Fruit fly (Drosophila melanogaster) whole organism, embryonic: ENCODE results near the gene Cap-D3.

Experiments
- ATbp ChIP-seq: fragments of 200-800 bp; sonication (Bioruptor generic); optimal IDR thresholded peaks from 2 replicates; lab custom pipeline; 2017; ENCODE audit warnings: missing biosample characterization, mild to moderate bottlenecking, missing genetic modification characterization, missing genetic modification reagents
- CG10543 ChIP-seq: fragments of 200-800 bp; sonication (Bioruptor generic); optimal IDR thresholded peaks from 3 replicates; lab custom pipeline; 2017; ENCODE audit warnings: missing biosample characterization, mild to moderate bottlenecking, missing genetic modification characterization, moderate library complexity
- CG10959 ChIP-seq: fragments of 200-800 bp; sonication (Bioruptor generic); IDR thresholded peaks from 2 replicates; pipeline ENCODE4 v1.3.6; 2022; ENCODE audit warnings: missing biosample characterization, missing genetic modification characterization
- CG11398 ChIP-seq: fragments of 200-800 bp; sonication (Bioruptor generic); optimal IDR thresholded peaks from 2 replicates; lab custom pipeline; 2016; ENCODE audit warnings: missing biosample characterization, missing genetic modification characterization
- CG11696 ChIP-seq: fragments of 200-800 bp; sonication (Bioruptor generic); IDR thresholded peaks from 2 replicates; pipeline ENCODE4 v1.3.6; 2022; ENCODE audit warnings: missing biosample characterization, missing genetic modification characterization
- CG13287 ChIP-seq: fragments of 200-800 bp; sonication (Bioruptor generic); IDR thresholded peaks from 2 replicates; pipeline ENCODE4 v1.3.6; 2022; ENCODE audit warnings: missing biosample characterization, missing genetic modification characterization; ENCODE audit not compliant: partially characterized antibody
- CG13894 ChIP-seq: fragments of 200-800 bp; sonication (Bioruptor generic); optimal IDR thresholded peaks from 3 replicates; lab custom pipeline; 2018; ENCODE audit warnings: missing biosample characterization, mild to moderate bottlenecking, missing genetic modification characterization, moderate library complexity
- CG15514 ChIP-seq: fragments of 200-800 bp; sonication (Bioruptor generic); optimal IDR thresholded peaks from 3 replicates; lab custom pipeline; 2017; ENCODE audit warnings: missing biosample characterization, missing genetic modification characterization, mild to moderate bottlenecking, moderate library complexity, missing genetic modification reagents
- CG17186 ChIP-seq: fragments of 200-800 bp; sonication (Bioruptor generic); optimal IDR thresholded peaks from 3 replicates; lab custom pipeline; 2017; ENCODE audit warnings: missing biosample characterization, missing genetic modification reagents, missing genetic modification characterization
- CG33213 ChIP-seq: fragments of 200-800 bp; sonication (Bioruptor generic); optimal IDR thresholded peaks from 3 replicates; lab custom pipeline; 2016; ENCODE audit warnings: missing biosample characterization, missing genetic modification characterization
- CG5245 ChIP-seq: fragments of 200-800 bp; sonication (Bioruptor generic); optimal IDR thresholded peaks from 3 replicates; lab custom pipeline; 2016; ENCODE audit warnings: missing biosample characterization, missing genetic modification characterization
- CG6254 ChIP-seq: fragments of 200-800 bp; sonication (Bioruptor generic); optimal IDR thresholded peaks from 3 replicates; lab custom pipeline; 2017; ENCODE audit warnings: mild to moderate bottlenecking, missing biosample characterization, missing genetic modification reagents, missing genetic modification characterization
- CG7357 ChIP-seq: fragments of 200-800 bp; sonication (Bioruptor generic); IDR thresholded peaks from 3 replicates; pipeline ENCODE4 v1.3.6; 2022; ENCODE audit warnings: missing biosample characterization, missing genetic modification characterization
- Dip3 ChIP-seq: fragments of 200-800 bp; sonication (Bioruptor generic); optimal IDR thresholded peaks from 3 replicates; lab custom pipeline; 2016; ENCODE audit warnings: missing biosample characterization, missing genetic modification characterization
- Dp ChIP-seq: fragments of 200-800 bp; sonication (Bioruptor generic); optimal IDR thresholded peaks from 2 replicates; lab custom pipeline; 2018; ENCODE audit warnings: missing biosample characterization, mild to moderate bottlenecking, missing genetic modification characterization, moderate library complexity
- E2f2 ChIP-seq: fragments of 200-800 bp; sonication (Bioruptor generic); IDR thresholded peaks from 2 replicates; pipeline ENCODE4 v1.3.6; 2022; ENCODE audit warnings: missing biosample characterization, missing genetic modification characterization
- Ets65A ChIP-seq: fragments of 200-800 bp; sonication (Bioruptor generic); peaks from one replicate; lab custom pipeline; 2016; ENCODE audit warnings: missing biosample characterization, missing genetic modification characterization
- H2.0 ChIP-seq: fragments of 200-800 bp; sonication (Bioruptor generic); IDR thresholded peaks from 2 replicates; pipeline ENCODE4 v1.3.6; 2022; ENCODE audit warnings: missing biosample characterization, missing genetic modification characterization
- Hsf ChIP-seq: fragments of 200-800 bp; sonication (Bioruptor generic); optimal IDR thresholded peaks from 3 replicates; lab custom pipeline; 2016; ENCODE audit warnings: missing biosample characterization, missing genetic modification characterization
- Lhr ChIP-seq: fragments of 200-800 bp; sonication (Bioruptor generic); optimal IDR thresholded peaks from 3 replicates; lab custom pipeline; 2017; ENCODE audit warnings: mild to moderate bottlenecking, missing biosample characterization, missing genetic modification reagents, missing genetic modification characterization
- Med ChIP-seq: fragments of 200-800 bp; sonication (Bioruptor generic); peaks from one replicate; lab custom pipeline; 2016; ENCODE audit warnings: missing biosample characterization, missing genetic modification characterization, mild to moderate bottlenecking, inconsistent platforms, moderate library complexity
- NfI ChIP-seq: fragments of 200-800 bp; sonication (Bioruptor generic); optimal IDR thresholded peaks from 3 replicates; lab custom pipeline; 2018; ENCODE audit warnings: missing biosample characterization, mild to moderate bottlenecking, missing genetic modification characterization, moderate library complexity
- Pdp1 ChIP-seq, 2 experiments: fragments of 200-800 bp; sonication (Bioruptor generic); optimal IDR thresholded peaks; 3 replicates each; lab custom pipeline; 2016; ENCODE audit warnings: missing biosample characterization in 2 of 2, missing genetic modification characterization in 2 of 2, mild to moderate bottlenecking in 1 of 2, moderate library complexity in 1 of 2
- abd-A ChIP-seq: fragments of 200-800 bp; sonication (Bioruptor generic); optimal IDR thresholded peaks from 3 replicates; lab custom pipeline; 2019; ENCODE audit warnings: missing biosample characterization, mild to moderate bottlenecking, missing genetic modification characterization, moderate library complexity
- bigmax ChIP-seq: fragments of 200-800 bp; sonication (Bioruptor generic); optimal IDR thresholded peaks from 2 replicates; lab custom pipeline; 2018; ENCODE audit warnings: missing biosample characterization, mild to moderate bottlenecking, missing genetic modification characterization
- bsh ChIP-seq, 2 experiments: fragments of 200-800 bp; sonication (Bioruptor generic); optimal IDR thresholded peaks; 2 replicates each; lab custom pipeline; 2017 to 2018; ENCODE audit warnings: mild to moderate bottlenecking in 2 of 2, missing biosample characterization in 2 of 2, missing genetic modification characterization in 2 of 2, moderate library complexity in 1 of 2
- crp ChIP-seq, 2 experiments: fragments of 200-800 bp; sonication (Bioruptor generic); optimal IDR thresholded peaks; 2 replicates in 1 of 2; 3 replicates in 1 of 2; lab custom pipeline; 2017; ENCODE audit warnings: missing biosample characterization in 2 of 2, missing genetic modification characterization in 2 of 2, mild to moderate bottlenecking in 1 of 2, moderate library complexity in 1 of 2
- ewg ChIP-seq: fragments of 200-800 bp; sonication (Bioruptor generic); optimal IDR thresholded peaks from 3 replicates; lab custom pipeline; 2017; ENCODE audit warnings: mild to moderate bottlenecking, missing biosample characterization, missing genetic modification reagents, missing genetic modification characterization
- eyg ChIP-seq: fragments of 200-800 bp; sonication (Bioruptor generic); optimal IDR thresholded peaks from 3 replicates; lab custom pipeline; 2016; ENCODE audit warnings: missing biosample characterization, missing genetic modification characterization
- lmd ChIP-seq: fragments of 200-800 bp; sonication (Bioruptor generic); IDR thresholded peaks from 2 replicates; pipeline ENCODE4 v1.3.6; 2022; ENCODE audit warnings: missing biosample characterization, missing genetic modification characterization
- pros ChIP-seq: fragments of 200-800 bp; sonication (Bioruptor generic); optimal IDR thresholded peaks from 3 replicates; lab custom pipeline; 2019; ENCODE audit warnings: missing biosample characterization, mild to moderate bottlenecking, missing genetic modification characterization, moderate library complexity
- pzg ChIP-seq: fragments of 200-800 bp; sonication (Bioruptor generic); optimal IDR thresholded peaks from 3 replicates; lab custom pipeline; 2018; ENCODE audit warnings: missing biosample characterization, mild to moderate bottlenecking, missing genetic modification characterization, moderate library complexity
- row ChIP-seq: fragments of 200-800 bp; sonication (Bioruptor generic); IDR thresholded peaks from 3 replicates; pipeline ENCODE4 v1.3.6; 2022; ENCODE audit warnings: missing biosample characterization, missing genetic modification characterization
- salm ChIP-seq: fragments of 200-800 bp; sonication (Bioruptor generic); optimal IDR thresholded peaks from 2 replicates; lab custom pipeline; 2018; ENCODE audit warnings: missing biosample characterization, mild to moderate bottlenecking, missing genetic modification characterization
- stc ChIP-seq: fragments of 200-800 bp; sonication (Bioruptor generic); IDR thresholded peaks from 2 replicates; pipeline ENCODE4 v1.3.6; 2022; ENCODE audit warnings: missing biosample characterization, missing genetic modification characterization
- unpg ChIP-seq: fragments of 200-800 bp; sonication (Bioruptor generic); optimal IDR thresholded peaks from 3 replicates; lab custom pipeline; 2018; ENCODE audit warnings: missing biosample characterization, mild to moderate bottlenecking, missing genetic modification characterization, moderate library complexity
- yki ChIP-seq: fragments of >200 bp; optimal IDR thresholded peaks from 3 replicates; lab custom pipeline; 2018
- zen2 ChIP-seq: fragments of 200-800 bp; sonication (Bioruptor generic); IDR thresholded peaks from 3 replicates; pipeline ENCODE4 v1.3.6; 2022; ENCODE audit warnings: missing biosample characterization, missing genetic modification characterization; ENCODE audit not compliant: partially characterized antibody
- zf30C ChIP-seq: fragments of 200-800 bp; sonication (Bioruptor generic); optimal IDR thresholded peaks from 3 replicates; lab custom pipeline; 2018; ENCODE audit warnings: missing biosample characterization, mild to moderate bottlenecking, missing genetic modification characterization

The Cap-D3 gene

dm6 chr2L:5537063-5537462, 11.4 kb downstream of the Cap-D3 start:
- TF ChIP-seq salm (no peak), Dp (GFP tag; lab: Kevin White, UChicago) (peak; percentile 48), CG10959 (no peak), Pdp1 (GFP tag; optimal IDR thresholded peaks at IDR 0.05; lab: Kevin White, UChicago) (peak in 1 of 2 experiments; percentile 85), pzg (GFP tag; lab: Kevin White, UChicago) (no peak), stc (GFP tag; lab: Robert Waterston, UW) (no peak), E2f2 (GFP tag; lab: Robert Waterston, UW) (peak; percentile 54), NfI (GFP tag; lab: Kevin White, UChicago) (no peak), pros (GFP tag; lab: Kevin White, UChicago) (no peak), zf30C (no peak), unpg (GFP tag; lab: Kevin White, UChicago) (no peak), CG13287 (GFP tag; lab: Robert Waterston, UW) (no peak)

- no peak for TF ChIP-seq Lhr (GFP tag; lab: Kevin White, UChicago)
- no peak for TF ChIP-seq CG11696 (GFP tag; lab: Robert Waterston, UW)
- no peak for TF ChIP-seq CG33213 (GFP tag; lab: Kevin White, UChicago)
- TF ChIP-seq CG13894 (tag; lab: Kevin White, UChicago) = no peak
- no peak for TF ChIP-seq CG10543 (GFP tag; lab: Kevin White, UChicago)
- TF ChIP-seq Dip3 (GFP tag; lab: Kevin White, UChicago) = no peak
- TF ChIP-seq zen2 = no peak
- no peak for TF ChIP-seq CG7357 (GFP tag; lab: Robert Waterston, UW)
- no peak for TF ChIP-seq CG17186
- peak; percentile 92 for TF ChIP-seq ewg (GFP tag; lab: Kevin White, UChicago)
- TF ChIP-seq crp (GFP tag; optimal IDR thresholded peaks at IDR 0.05; lab: Kevin White, UChicago) = no peak
- TF ChIP-seq CG11398 (GFP tag; lab: Kevin White, UChicago) = no peak
- peak; percentile 73 for TF ChIP-seq Ets65A
- no peak for TF ChIP-seq ATbp (GFP tag; lab: Kevin White, UChicago)
- peak; percentile 65 for TF ChIP-seq Med (GFP tag; lab: Kevin White, UChicago)
- TF ChIP-seq E2f2 (GFP tag; lab: Robert Waterston, UW) = no peak
- no peak for TF ChIP-seq CG5245 (GFP tag; lab: Kevin White, UChicago)
- no peak for TF ChIP-seq bigmax (GFP tag; lab: Kevin White, UChicago)
- TF ChIP-seq abd-A = no peak
- no peak for TF ChIP-seq lmd (GFP tag; lab: Robert Waterston, UW)
- no peak for TF ChIP-seq eyg
- no peak for TF ChIP-seq bsh (GFP tag; optimal IDR thresholded peaks at IDR 0.05; lab: Kevin White, UChicago)
- TF ChIP-seq row (GFP tag; lab: Robert Waterston, UW) = peak; percentile 52; the same call in 2 of the 3 replicates
- no peak for TF ChIP-seq CG6254 (GFP tag; lab: Kevin White, UChicago)
- no peak for TF ChIP-seq yki (lab: Kevin White, UChicago)
- no peak for TF ChIP-seq Hsf
- no peak for TF ChIP-seq H2.0
- TF ChIP-seq CG15514 (GFP tag; lab: Kevin White, UChicago) = peak; percentile 29
Observed at dm6 chr2L:5539034-5539433, 13.3 kb downstream of the Cap-D3 start, which contains the start of gene CG14015. Gene CG14015, minus strand, starts transcription at chr2L:5539196.
